Fruit fly (Drosophila melanogaster) whole organism, embryonic: Measurements from ENCODE around the gene CG10621.

Experiments
- Aef1 ChIP-seq: fragments of 200-800 bp; sonication (Bioruptor generic); IDR thresholded peaks from 3 replicates; pipeline ENCODE4 v1.3.6; 2022; ENCODE audit warnings: missing biosample characterization, missing genetic modification characterization
- Atf3 ChIP-seq: fragments of 200-800 bp; sonication (Bioruptor generic); optimal IDR thresholded peaks from 3 replicates; lab custom pipeline; 2016; ENCODE audit warnings: missing biosample characterization, missing genetic modification characterization
- Bgb ChIP-seq: fragments of 200-800 bp; sonication (Bioruptor generic); IDR thresholded peaks from 2 replicates; pipeline ENCODE4 v1.3.6; 2022; ENCODE audit warnings: missing biosample characterization, missing genetic modification characterization; ENCODE audit not compliant: partially characterized antibody
- CG11504 ChIP-seq: fragments of 200-800 bp; sonication (Bioruptor generic); optimal IDR thresholded peaks from 3 replicates; lab custom pipeline; 2019; ENCODE audit warnings: missing biosample characterization, mild to moderate bottlenecking, missing genetic modification characterization, moderate library complexity
- CG13287 ChIP-seq: fragments of 200-800 bp; sonication (Bioruptor generic); IDR thresholded peaks from 2 replicates; pipeline ENCODE4 v1.3.6; 2022; ENCODE audit warnings: missing biosample characterization, missing genetic modification characterization; ENCODE audit not compliant: partially characterized antibody
- CG14710 ChIP-seq: fragments of 200-800 bp; sonication (Bioruptor generic); optimal IDR thresholded peaks from 3 replicates; lab custom pipeline; 2019; ENCODE audit warnings: missing biosample characterization, mild to moderate bottlenecking, missing genetic modification characterization, moderate library complexity
- CG15269 ChIP-seq: fragments of 200-800 bp; sonication (Bioruptor generic); optimal IDR thresholded peaks from 2 replicates; lab custom pipeline; 2018; ENCODE audit warnings: missing biosample characterization, mild to moderate bottlenecking, missing genetic modification characterization, moderate library complexity
- CG1529 ChIP-seq: fragments of 200-800 bp; sonication (Bioruptor generic); optimal IDR thresholded peaks from 3 replicates; lab custom pipeline; 2018; ENCODE audit warnings: missing biosample characterization, missing genetic modification characterization
- CG17802 ChIP-seq: fragments of 200-800 bp; sonication (Bioruptor generic); optimal IDR thresholded peaks from 2 replicates; lab custom pipeline; 2018; ENCODE audit warnings: missing biosample characterization, mild to moderate bottlenecking, missing genetic modification characterization, moderate library complexity
- CG18764 ChIP-seq: fragments of 200-800 bp; sonication (Bioruptor generic); optimal IDR thresholded peaks from 3 replicates; lab custom pipeline; 2016; ENCODE audit warnings: missing biosample characterization, missing genetic modification characterization
- CG2120 ChIP-seq: fragments of 200-800 bp; sonication (Bioruptor generic); optimal IDR thresholded peaks from 3 replicates; lab custom pipeline; 2016; ENCODE audit warnings: missing biosample characterization, missing genetic modification characterization
- CG2199 ChIP-seq: fragments of 200-800 bp; sonication (Bioruptor generic); IDR thresholded peaks from 3 replicates; pipeline ENCODE4 v1.3.6; 2022; ENCODE audit warnings: missing biosample characterization, missing genetic modification characterization
- CG31388 ChIP-seq: fragments of 200-800 bp; sonication (Bioruptor generic); optimal IDR thresholded peaks from 2 replicates; lab custom pipeline; 2016; ENCODE audit warnings: missing biosample characterization, missing genetic modification characterization
- CG4424 ChIP-seq: fragments of 200-800 bp; sonication (Bioruptor generic); optimal IDR thresholded peaks from 3 replicates; lab custom pipeline; 2016; ENCODE audit warnings: missing biosample characterization, missing genetic modification characterization
- CG6654 ChIP-seq: fragments of 200-800 bp; sonication (Bioruptor generic); optimal IDR thresholded peaks from 2 replicates; lab custom pipeline; 2017; ENCODE audit warnings: missing biosample characterization, mild to moderate bottlenecking, missing genetic modification characterization
- CG7786 ChIP-seq: fragments of 200-800 bp; sonication (Bioruptor generic); optimal IDR thresholded peaks from 2 replicates; lab custom pipeline; 2016; ENCODE audit warnings: missing biosample characterization, missing genetic modification characterization
- CG7987 ChIP-seq: fragments of 200-800 bp; sonication (Bioruptor generic); optimal IDR thresholded peaks from 2 replicates; lab custom pipeline; 2018; ENCODE audit warnings: missing biosample characterization, mild to moderate bottlenecking, missing genetic modification characterization, moderate library complexity
- CG8765 ChIP-seq: fragments of 200-800 bp; sonication (Bioruptor generic); IDR thresholded peaks from 2 replicates; pipeline ENCODE4 v1.3.6; 2022; ENCODE audit warnings: missing biosample characterization, missing genetic modification characterization
- CG9727 ChIP-seq: fragments of 200-800 bp; sonication (Bioruptor generic); optimal IDR thresholded peaks from 3 replicates; lab custom pipeline; 2017; ENCODE audit warnings: missing biosample characterization, mild to moderate bottlenecking, missing genetic modification characterization
- CG9932 ChIP-seq: fragments of 200-800 bp; sonication (Bioruptor generic); IDR thresholded peaks from 2 replicates; pipeline ENCODE4 v1.3.6; 2022; ENCODE audit warnings: missing biosample characterization, missing genetic modification characterization
- Dip3 ChIP-seq: fragments of 200-800 bp; sonication (Bioruptor generic); optimal IDR thresholded peaks from 3 replicates; lab custom pipeline; 2016; ENCODE audit warnings: missing biosample characterization, missing genetic modification characterization
- Dll ChIP-seq: fragments of 200-800 bp; sonication (Bioruptor generic); IDR thresholded peaks from 4 replicates; pipeline ENCODE4 v1.3.6; 2022; ENCODE audit warnings: missing biosample characterization, missing genetic modification characterization; ENCODE audit not compliant: partially characterized antibody
- E2f2 ChIP-seq: fragments of 200-800 bp; sonication (Bioruptor generic); IDR thresholded peaks from 2 replicates; pipeline ENCODE4 v1.3.6; 2022; ENCODE audit warnings: missing biosample characterization, missing genetic modification characterization
- Ets97D ChIP-seq: fragments of 200-800 bp; sonication (Bioruptor generic); optimal IDR thresholded peaks from 3 replicates; lab custom pipeline; 2016; ENCODE audit warnings: missing biosample characterization, missing genetic modification characterization
- H15 ChIP-seq: fragments of 200-800 bp; sonication (Bioruptor generic); IDR thresholded peaks from 3 replicates; pipeline ENCODE4 v1.3.6; 2022; ENCODE audit warnings: missing biosample characterization, missing genetic modification characterization
- HmgZ ChIP-seq: fragments of 200-800 bp; sonication (Bioruptor generic); optimal IDR thresholded peaks from 2 replicates; lab custom pipeline; 2018; ENCODE audit warnings: missing biosample characterization, mild to moderate bottlenecking, missing genetic modification characterization
- Mes4 ChIP-seq: fragments of 200-800 bp; sonication (Bioruptor generic); optimal IDR thresholded peaks from 2 replicates; lab custom pipeline; 2016; ENCODE audit warnings: missing biosample characterization, missing genetic modification characterization
- NFAT ChIP-seq: fragments of 200-800 bp; sonication (Bioruptor generic); IDR thresholded peaks from 2 replicates; pipeline ENCODE4 v1.3.6; 2022; ENCODE audit warnings: missing biosample characterization, missing genetic modification characterization
- NK7.1 ChIP-seq: fragments of 200-800 bp; sonication (Bioruptor generic); optimal IDR thresholded peaks from 3 replicates; lab custom pipeline; 2016; ENCODE audit warnings: missing biosample characterization, missing genetic modification characterization
- Neu2 ChIP-seq: fragments of 200-800 bp; sonication (Bioruptor generic); optimal IDR thresholded peaks from 3 replicates; lab custom pipeline; 2016; ENCODE audit warnings: missing biosample characterization, missing genetic modification characterization, borderline replicate concordance
- Nf-YB ChIP-seq: fragments of 200-800 bp; sonication (Bioruptor generic); optimal IDR thresholded peaks from 3 replicates; lab custom pipeline; 2019; ENCODE audit warnings: missing biosample characterization, mild to moderate bottlenecking, missing genetic modification characterization, moderate library complexity
- NfI ChIP-seq: fragments of 200-800 bp; sonication (Bioruptor generic); optimal IDR thresholded peaks from 3 replicates; lab custom pipeline; 2018; ENCODE audit warnings: missing biosample characterization, mild to moderate bottlenecking, missing genetic modification characterization, moderate library complexity
- TFAM ChIP-seq: fragments of 200-800 bp; sonication (Bioruptor generic); optimal IDR thresholded peaks from 2 replicates; lab custom pipeline; 2017; ENCODE audit warnings: missing biosample characterization, missing genetic modification characterization, inconsistent platforms
- Vsx1 ChIP-seq: fragments of 200-800 bp; sonication (Bioruptor generic); optimal IDR thresholded peaks from 2 replicates; lab custom pipeline; 2017; ENCODE audit warnings: missing biosample characterization, mild to moderate bottlenecking, missing genetic modification characterization, missing genetic modification reagents
- az2 ChIP-seq: fragments of 200-800 bp; sonication (Bioruptor generic); optimal IDR thresholded peaks from 3 replicates; lab custom pipeline; 2016; ENCODE audit warnings: missing biosample characterization, missing genetic modification characterization
- chinmo ChIP-seq: fragments of 200-800 bp; sonication (Bioruptor generic); IDR thresholded peaks from 4 replicates; pipeline ENCODE4 v1.3.6; 2022; ENCODE audit warnings: missing biosample characterization, missing genetic modification characterization; ENCODE audit not compliant: partially characterized antibody
- crp ChIP-seq, 2 experiments: fragments of 200-800 bp; sonication (Bioruptor generic); optimal IDR thresholded peaks; 2 replicates in 1 of 2; 3 replicates in 1 of 2; lab custom pipeline; 2017; ENCODE audit warnings: missing biosample characterization in 2 of 2, missing genetic modification characterization in 2 of 2, mild to moderate bottlenecking in 1 of 2, moderate library complexity in 1 of 2
- danr ChIP-seq: fragments of 200-800 bp; sonication (Bioruptor generic); IDR thresholded peaks from 2 replicates; pipeline ENCODE4 v1.3.6; 2022; ENCODE audit warnings: missing biosample characterization, missing genetic modification characterization
- dm ChIP-seq: fragments of 200-800 bp; sonication (Bioruptor generic); optimal IDR thresholded peaks from 3 replicates; lab custom pipeline; 2016; ENCODE audit warnings: missing biosample characterization, missing genetic modification characterization
- ems ChIP-seq: fragments of 200-800 bp; sonication (Bioruptor generic); optimal IDR thresholded peaks from 3 replicates; lab custom pipeline; 2016; ENCODE audit warnings: missing biosample characterization, missing genetic modification characterization
- en ChIP-seq: fragments of 200-800 bp; sonication (Bioruptor generic); optimal IDR thresholded peaks from 2 replicates; lab custom pipeline; 2016; ENCODE audit warnings: missing biosample characterization, missing genetic modification characterization
- hbn ChIP-seq: fragments of 200-800 bp; sonication (Bioruptor generic); IDR thresholded peaks from 2 replicates; pipeline ENCODE4 v1.3.6; 2022; ENCODE audit warnings: missing biosample characterization, missing genetic modification characterization; ENCODE audit not compliant: partially characterized antibody
- ind ChIP-seq: fragments of 200-800 bp; sonication (Bioruptor generic); optimal IDR thresholded peaks from 3 replicates; lab custom pipeline; 2016; ENCODE audit warnings: missing biosample characterization, missing genetic modification characterization
- insv ChIP-seq, 2 experiments: fragments of 200-800 bp; sonication (Bioruptor generic); optimal IDR thresholded peaks; 3 replicates each; lab custom pipeline; 2016 to 2018; ENCODE audit warnings: missing biosample characterization in 2 of 2, missing genetic modification characterization in 2 of 2
- phol ChIP-seq: fragments of 200-800 bp; sonication (Bioruptor generic); optimal IDR thresholded peaks from 3 replicates; lab custom pipeline; 2018; ENCODE audit warnings: missing biosample characterization, mild to moderate bottlenecking, missing genetic modification characterization, moderate library complexity
- shn ChIP-seq: fragments of 200-800 bp; sonication (Bioruptor generic); optimal IDR thresholded peaks from 3 replicates; lab custom pipeline; 2016; ENCODE audit warnings: missing biosample characterization, missing genetic modification characterization
- slbo ChIP-seq: fragments of 200-800 bp; sonication (Bioruptor generic); IDR thresholded peaks from 2 replicates; pipeline ENCODE4 v1.3.6; 2022; ENCODE audit warnings: missing biosample characterization, missing genetic modification characterization
- sr ChIP-seq: fragments of 200-800 bp; sonication (Bioruptor generic); IDR thresholded peaks from 3 replicates; pipeline ENCODE4 v1.3.6; 2022; ENCODE audit warnings: missing biosample characterization, missing genetic modification characterization
- tio ChIP-seq: fragments of 200-800 bp; sonication (Bioruptor generic); optimal IDR thresholded peaks from 2 replicates; lab custom pipeline; 2017; ENCODE audit warnings: missing biosample characterization, missing genetic modification characterization, inconsistent platforms
- zen2 ChIP-seq: fragments of 200-800 bp; sonication (Bioruptor generic); IDR thresholded peaks from 3 replicates; pipeline ENCODE4 v1.3.6; 2022; ENCODE audit warnings: missing biosample characterization, missing genetic modification characterization; ENCODE audit not compliant: partially characterized antibody

CG10621 gene

DNA sequence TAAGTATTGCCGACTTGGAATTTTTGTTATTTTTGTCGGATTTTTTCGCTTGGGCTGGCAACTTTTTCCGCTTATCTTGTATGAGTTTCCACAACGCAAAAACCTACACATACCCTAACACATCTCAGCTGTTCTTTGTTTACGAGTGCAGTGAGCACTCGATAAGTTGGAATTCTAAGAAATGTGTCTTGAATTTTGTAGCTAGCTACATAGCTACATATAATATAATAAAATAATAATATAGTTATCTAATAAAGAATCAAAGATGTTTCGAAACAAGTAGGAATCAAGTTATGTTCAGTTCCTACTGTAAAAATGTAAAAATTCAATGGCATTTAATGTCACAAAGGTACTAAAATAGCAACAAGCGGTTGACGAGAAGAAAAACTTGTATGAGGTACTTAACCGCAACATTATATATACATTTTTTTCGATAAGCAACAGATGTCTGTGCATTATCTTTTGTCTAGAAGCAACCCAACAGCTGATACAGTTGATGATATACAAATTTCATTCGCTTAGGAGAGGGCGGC is 3.0 kb upstream of the CG10621 start, which contains the start of gene Bhmt (continued):
- TF ChIP-seq Mes4 (GFP tag; lab: Kevin White, UChicago), result no peak
- peak; percentile 14 for TF ChIP-seq CG18764 (GFP tag; lab: Kevin White, UChicago)
- TF ChIP-seq CG9727 (GFP tag; lab: Kevin White, UChicago), result peak; percentile 68
- peak; percentile 62 for TF ChIP-seq ind
- TF ChIP-seq CG15269 (tag; lab: Kevin White, UChicago), result peak; percentile 87
- TF ChIP-seq az2, result peak; percentile 21
- no peak for TF ChIP-seq CG31388
- peak; percentile 70 for TF ChIP-seq NfI
- TF ChIP-seq NFAT (GFP tag; lab: Robert Waterston, UW), result peak; percentile 84; the same call in 1 of the 2 replicates
- TF ChIP-seq CG7786 (GFP tag; lab: Kevin White, UChicago), result no peak
- TF ChIP-seq dm, result no peak
- no peak for TF ChIP-seq CG11504 (tag; lab: Kevin White, UChicago)
- no peak for TF ChIP-seq hbn (GFP tag; lab: Robert Waterston, UW)
- TF ChIP-seq CG2199 (GFP tag; lab: Robert Waterston, UW), result no peak
- no peak for TF ChIP-seq zen2
- no peak for TF ChIP-seq CG13287 (GFP tag; lab: Robert Waterston, UW)
- TF ChIP-seq Vsx1 (GFP tag; lab: Kevin White, UChicago), result peak; percentile 35
- no peak for TF ChIP-seq en (GFP tag; lab: Kevin White, UChicago)
- no peak for TF ChIP-seq Bgb (GFP tag; lab: Robert Waterston, UW)
- TF ChIP-seq CG7987, result peak; percentile 17
- no peak for TF ChIP-seq TFAM
- TF ChIP-seq crp (GFP tag; optimal IDR thresholded peaks at IDR 0.05; lab: Kevin White, UChicago), result peak in 1 of 2 experiments; percentile 77
- TF ChIP-seq CG1529, result no peak
- TF ChIP-seq HmgZ, result peak; percentile 53
- TF ChIP-seq CG6654 (GFP tag; lab: Kevin White, UChicago), result no peak
- TF ChIP-seq Dll (GFP tag; lab: Robert Waterston, UW), result no peak
- no peak for TF ChIP-seq chinmo (GFP tag; lab: Robert Waterston, UW)
- peak; percentile 59 for TF ChIP-seq CG2120 (GFP tag; lab: Kevin White, UChicago)
- no peak for TF ChIP-seq CG17802 (tag; lab: Kevin White, UChicago)
- no peak for TF ChIP-seq Neu2
- TF ChIP-seq shn (GFP tag; lab: Kevin White, UChicago), result no peak
- TF ChIP-seq Nf-YB (GFP tag; lab: Kevin White, UChicago), result peak; percentile 40
- peak; percentile 11; the same call in 1 of the 2 replicates for TF ChIP-seq CG8765 (GFP tag; lab: Robert Waterston, UW)
- TF ChIP-seq insv (GFP tag; optimal IDR thresholded peaks at IDR 0.05; lab: Kevin White, UChicago), result no peak
- TF ChIP-seq Aef1, result peak; percentile 59; the same call in 2 of the 3 replicates
- no peak for TF ChIP-seq ems (GFP tag; lab: Kevin White, UChicago)
- TF ChIP-seq CG14710, result no peak
- TF ChIP-seq Ets97D (GFP tag; lab: Kevin White, UChicago), result no peak
- peak; percentile 83 for TF ChIP-seq slbo (GFP tag; lab: Robert Waterston, UW)
- TF ChIP-seq NK7.1 (GFP tag; lab: Kevin White, UChicago), result no peak
- no peak for TF ChIP-seq Dip3 (GFP tag; lab: Kevin White, UChicago)
- TF ChIP-seq H15 (GFP tag; lab: Robert Waterston, UW), result peak; percentile 52; the same call in 1 of the 3 replicates
- peak; percentile 24 for TF ChIP-seq tio
- peak; percentile 45 for TF ChIP-seq CG4424 (GFP tag; lab: Kevin White, UChicago)
- TF ChIP-seq phol (tag; lab: Kevin White, UChicago), result peak; percentile 53
- peak; percentile 69 for TF ChIP-seq CG9932 (GFP tag; lab: Robert Waterston, UW)
- peak; percentile 34; the same call in 1 of the 2 replicates for TF ChIP-seq E2f2
- TF ChIP-seq Atf3 (GFP tag; lab: Kevin White, UChicago), result no peak
- no peak for TF ChIP-seq sr (GFP tag; lab: Robert Waterston, UW)
- no peak for TF ChIP-seq danr (GFP tag; lab: Robert Waterston, UW)
